Worm (Caenorhabditis elegans): Measurements from ENCODE around the gene C28H8.8.

Gene C28H8.8

ce11 chrIII:5874263-5874662 is 14.3 kb downstream of the C28H8.8 start:
- TF ChIP-seq ztf-16 (tag; optimal IDR thresholded peaks at IDR 0.05), result no peak
- TF ChIP-seq syd-9 (tag; optimal IDR thresholded peaks at IDR 0.05), result no peak
- TF ChIP-seq ceh-6 (GFP tag; optimal IDR thresholded peaks at IDR 0.05), result no peak
- no peak for TF ChIP-seq pha-2 (tag; optimal IDR thresholded peaks at IDR 0.05)
- TF ChIP-seq unc-55 (GFP tag; optimal IDR thresholded peaks at IDR 0.05), result peak; percentile 59
- no peak for TF ChIP-seq sdc-2 (tag; optimal IDR thresholded peaks at IDR 0.05)
- no peak for TF ChIP-seq madf-2 (tag; optimal IDR thresholded peaks at IDR 0.05)

DNA sequence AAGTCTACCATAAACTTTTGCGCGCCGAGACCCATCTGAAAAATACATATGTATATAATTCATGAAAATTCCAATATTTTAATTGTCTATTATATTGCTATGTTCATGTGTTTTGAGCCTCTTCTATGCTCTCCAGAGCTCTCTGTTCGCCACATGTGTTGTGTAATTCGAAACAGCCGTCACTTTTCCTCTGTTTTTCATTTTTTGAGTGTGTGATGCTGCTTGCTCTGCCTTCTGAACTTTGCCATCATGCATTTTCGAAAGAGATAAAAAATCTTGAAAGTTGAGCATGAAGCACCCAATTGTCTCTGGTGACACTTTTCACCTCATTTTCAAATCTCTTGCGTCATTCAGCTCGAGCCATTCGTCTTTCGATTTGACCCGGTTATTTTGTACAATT is 16.3 kb downstream of the C28H8.8 start:
- TF ChIP-seq eyg-1 (tag; optimal IDR thresholded peaks at IDR 0.05) (no peak), dmd-4 (tag; optimal IDR thresholded peaks at IDR 0.05; ENCODE audit: borderline replicate concordance) (no peak), ceh-48 (tag; optimal IDR thresholded peaks at IDR 0.05) (no peak), npax-4 (tag; optimal IDR thresholded peaks at IDR 0.05) (no peak), hlh-8 (tag; optimal IDR thresholded peaks at IDR 0.05) (peak; percentile 36), ceh-6 (GFP tag; optimal IDR thresholded peaks at IDR 0.05) (no peak), hlh-15 (tag; optimal IDR thresholded peaks at IDR 0.05) (no peak)

- peak; percentile 14 for TF ChIP-seq pax-1 (tag; optimal IDR thresholded peaks at IDR 0.05)
- TF ChIP-seq nhr-232 (tag; optimal IDR thresholded peaks at IDR 0.05), result no peak
- TF ChIP-seq zip-5 (tag; optimal IDR thresholded peaks at IDR 0.05), result peak; percentile 38
- TF ChIP-seq ceh-2 (tag; optimal IDR thresholded peaks at IDR 0.05), result peak; percentile 80
- no peak for TF ChIP-seq hlh-13 (GFP tag; optimal IDR thresholded peaks at IDR 0.05)
- no peak for TF ChIP-seq ceh-24 (tag; optimal IDR thresholded peaks at IDR 0.05)
- TF ChIP-seq unc-42 (tag; optimal IDR thresholded peaks at IDR 0.05), result peak; percentile 50
- TF ChIP-seq elt-2 (tag; optimal IDR thresholded peaks at IDR 0.05), result peak; percentile 38
- TF ChIP-seq fax-1 (tag; optimal IDR thresholded peaks at IDR 0.05), result peak; percentile 53
- TF ChIP-seq sox-4 (tag; optimal IDR thresholded peaks at IDR 0.05), result no peak
- peak; percentile 7 for TF ChIP-seq nfya-1 (tag; optimal IDR thresholded peaks at IDR 0.05)
- peak; percentile 85 for TF ChIP-seq tbx-2 (tag; optimal IDR thresholded peaks at IDR 0.05)
- TF ChIP-seq ceh-19 (GFP tag; optimal IDR thresholded peaks at IDR 0.05), result no peak
- peak; percentile 86 for TF ChIP-seq C08G9.2 (tag; optimal IDR thresholded peaks at IDR 0.05)
- no peak for TF ChIP-seq ceh-9 (tag; optimal IDR thresholded peaks at IDR 0.05)
- TF ChIP-seq F13H6.1 (tag; optimal IDR thresholded peaks at IDR 0.05), result peak; percentile 19
- peak; percentile 62 for TF ChIP-seq ref-2 (tag; optimal IDR thresholded peaks at IDR 0.05)
- TF ChIP-seq ceh-31 (tag; optimal IDR thresholded peaks at IDR 0.05), result peak; percentile 89
- no peak for TF ChIP-seq hlh-8 (tag; optimal IDR thresholded peaks at IDR 0.05)
- TF ChIP-seq tbx-7 (tag; optimal IDR thresholded peaks at IDR 0.05), result peak; percentile 64
- peak; percentile 99 for TF ChIP-seq ets-4 (tag; optimal IDR thresholded peaks at IDR 0.05)
- peak; percentile 37 for TF ChIP-seq ceh-34 (tag; optimal IDR thresholded peaks at IDR 0.05)
- TF ChIP-seq rnt-1 (tag; optimal IDR thresholded peaks at IDR 0.05), result peak; percentile 37
- peak; percentile 35 for TF ChIP-seq ceh-14 (tag; optimal IDR thresholded peaks at IDR 0.05)
Observed at ce11 chrIII:5871760-5872159, 16.8 kb downstream of the C28H8.8 start, which contains the start of the genes F01F1.11 and F01F1.3. TSS of gene F01F1.11 (minus strand) at chrIII:5871877. TSS of gene F01F1.3 (plus strand) at chrIII:5871938.

DNA sequence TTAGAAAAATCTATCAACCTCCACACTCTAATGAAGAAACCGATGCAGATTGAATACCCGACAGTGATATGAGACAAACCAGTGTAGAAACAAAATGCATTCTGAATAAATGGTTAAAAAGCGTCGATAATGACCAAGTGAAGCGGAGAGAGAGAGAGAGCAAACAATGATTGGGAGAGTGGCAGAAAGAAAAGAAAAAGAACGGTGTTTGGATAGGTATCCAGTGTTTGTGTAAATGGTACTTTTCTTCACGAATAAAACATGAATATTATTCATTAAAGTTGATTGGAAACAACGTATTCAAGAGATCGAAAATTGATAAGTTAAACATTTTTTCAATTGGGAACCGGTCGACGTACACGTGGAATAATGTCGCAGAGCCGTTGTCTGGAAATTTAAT is 19.1 kb downstream of the C28H8.8 start, which contains the start of gene F01F1.15:
F01F1.15 (minus strand) TSS at position 101 of the 400 bp plus-strand sequence.
- TF ChIP-seq elt-2 (tag; optimal IDR thresholded peaks at IDR 0.05) (no peak), rnt-1 (tag; optimal IDR thresholded peaks at IDR 0.05) (no peak), ztf-16 (tag; optimal IDR thresholded peaks at IDR 0.05) (no peak), ceh-22 (tag; optimal IDR thresholded peaks at IDR 0.05) (no peak), K09A11.1 (tag; optimal IDR thresholded peaks at IDR 0.05; ENCODE audit: insufficient read depth) (no peak), unc-42 (tag; optimal IDR thresholded peaks at IDR 0.05) (no peak), pax-1 (tag; optimal IDR thresholded peaks at IDR 0.05) (no peak), K02D7.2 (tag; optimal IDR thresholded peaks at IDR 0.05) (no peak), ceh-31 (tag; optimal IDR thresholded peaks at IDR 0.05) (no peak), Y22D7AL.16 (tag; optimal IDR thresholded peaks at IDR 0.05) (no peak), che-1 (tag; optimal IDR thresholded peaks at IDR 0.05) (no peak), sox-4 (tag; optimal IDR thresholded peaks at IDR 0.05) (no peak), ceh-30 (tag; optimal IDR thresholded peaks at IDR 0.05) (no peak), ceh-6 (GFP tag; optimal IDR thresholded peaks at IDR 0.05) (no peak), hlh-13 (GFP tag; optimal IDR thresholded peaks at IDR 0.05) (no peak), npax-4 (tag; optimal IDR thresholded peaks at IDR 0.05) (no peak), unc-3 (GFP tag; conservative IDR thresholded peaks at IDR 0.05) (no peak), unc-3 (tag; optimal IDR thresholded peaks at IDR 0.05) (no peak), pag-3 (tag; optimal IDR thresholded peaks at IDR 0.05; ENCODE audit: borderline replicate concordance) (no peak), fkh-10 (GFP tag; optimal IDR thresholded peaks at IDR 0.05) (no peak)
